Worm (Caenorhabditis elegans): Measurements from ENCODE around the gene F22E5.21.

- TF ChIP-seq ztf-23 (GFP tag; IDR thresholded peaks at IDR 0.05) (no peak), flt-1 (GFP tag; IDR thresholded peaks at IDR 0.05) (no peak), klf-2 (GFP tag; conservative IDR thresholded peaks at IDR 0.05) (no peak), tab-1 (GFP tag; IDR thresholded peaks at IDR 0.05) (no peak), cog-1 (tag; optimal IDR thresholded peaks at IDR 0.05) (no peak), med-1 (GFP tag; optimal IDR thresholded peaks at IDR 0.05; ENCODE audit: insufficient read depth) (no peak), ref-1 (GFP tag; conservative IDR thresholded peaks at IDR 0.05) (no peak)
Measured at ce11 chrII:2677534-2678168, 40.4 kb upstream of the F22E5.21 start, which contains the start of gene F22E5.17.
